Worm (Caenorhabditis elegans) whole organism, L4 larva: Measurements from ENCODE around the gene lact-4.

Experiments used
- F44E2.7 ChIP-seq: fragments of 200-800 bp; sonication (Bioruptor generic); IDR thresholded peaks from 2 replicates; pipeline ENCODE4 v2.1.2; 2022; ENCODE audit warnings: missing genetic modification characterization, missing compliant biosample characterization
- F49E8.2 ChIP-seq: sonication (generic microtip); optimal IDR thresholded peaks from 2 replicates; lab custom pipeline; 2016; ENCODE audit warnings: missing compliant biosample characterization, mild to moderate bottlenecking, missing genetic modification characterization, borderline replicate concordance
- Y105C5A.15 ChIP-seq: fragments of 200-800 bp; sonication (Bioruptor generic); IDR thresholded peaks from 2 replicates; pipeline ENCODE4 v1.3.6; 2022; ENCODE audit warnings: missing genetic modification characterization, missing compliant biosample characterization
- Y75B8A.6 ChIP-seq: fragments of 200-800 bp; sonication (Bioruptor generic); IDR thresholded peaks from 2 replicates; pipeline ENCODE4 v1.3.6; 2022; ENCODE audit warnings: missing genetic modification reagents, missing genetic modification characterization, missing compliant biosample characterization
- ama-1 ChIP-seq: fragments of 150-350 bp; optimal IDR thresholded peaks from 2 replicates; lab custom pipeline; 2014; ENCODE audit warnings: inconsistent platforms, mixed read lengths
- attf-4 ChIP-seq: sonication (generic microtip); optimal IDR thresholded peaks from 3 replicates; lab custom pipeline; 2017; ENCODE audit warnings: missing biosample characterization, missing genetic modification characterization
- daf-12 ChIP-seq: fragments of 150-350 bp; optimal IDR thresholded peaks from 2 replicates; lab custom pipeline; 2014; ENCODE audit warnings: missing biosample characterization, missing genetic modification reagents, missing genetic modification characterization
- daf-16 ChIP-seq, 3 experiments: sonication (generic microtip); optimal IDR thresholded peaks; 2 replicates each; lab custom pipeline; 2016 to 2017; ENCODE audit warnings: missing genetic modification characterization in 3 of 3, missing genetic modification reagents in 3 of 3, mild to moderate bottlenecking in 2 of 3, missing compliant biosample characterization in 2 of 3, missing biosample characterization in 1 of 3, moderate library complexity in 1 of 3
- dmd-6 ChIP-seq: fragments of 200-800 bp; sonication (Bioruptor generic); IDR thresholded peaks from 2 replicates; pipeline ENCODE4 v1.3.6; 2022; ENCODE audit warnings: missing genetic modification reagents, missing genetic modification characterization, missing compliant biosample characterization
- dmd-9 ChIP-seq: fragments of 200-800 bp; sonication (Bioruptor generic); IDR thresholded peaks from 2 replicates; pipeline ENCODE4 v1.3.6; 2022; ENCODE audit warnings: missing genetic modification reagents, missing genetic modification characterization, missing compliant biosample characterization
- duxl-1 ChIP-seq: sonication (generic microtip); optimal IDR thresholded peaks from 2 replicates; lab custom pipeline; 2016; ENCODE audit warnings: mild to moderate bottlenecking, missing genetic modification characterization, moderate library complexity, missing compliant biosample characterization; ENCODE audit not compliant: poor library complexity
- dve-1 ChIP-seq: sonication (generic microtip); optimal IDR thresholded peaks from 2 replicates; lab custom pipeline; 2017; ENCODE audit warnings: antibody characterized with exemption, mild to moderate bottlenecking, missing genetic modification characterization, missing compliant biosample characterization; ENCODE audit not compliant: insufficient read depth
- egl-27 ChIP-seq: sonication (generic microtip); optimal IDR thresholded peaks from 3 replicates; lab custom pipeline; 2017; ENCODE audit warnings: missing biosample characterization, missing genetic modification reagents, missing genetic modification characterization
- fos-1 ChIP-seq: fragments of 150-350 bp; optimal IDR thresholded peaks from 2 replicates; lab custom pipeline; 2014; ENCODE audit warnings: missing biosample characterization, missing genetic modification characterization
- gei-8 ChIP-seq: fragments of 200-800 bp; sonication (Bioruptor generic); optimal IDR thresholded peaks from 2 replicates; lab custom pipeline; 2018; ENCODE audit warnings: mild to moderate bottlenecking, missing genetic modification characterization, missing compliant biosample characterization
- hif-1 ChIP-seq, 2 experiments: sonication (generic microtip); optimal IDR thresholded peaks; 2 replicates each; lab custom pipeline; 2016 to 2017; ENCODE audit warnings: missing compliant biosample characterization in 2 of 2, missing genetic modification characterization in 2 of 2, missing genetic modification reagents in 2 of 2, missing genotype in 2 of 2, mild to moderate bottlenecking in 1 of 2
- lin-15B ChIP-seq: fragments of 150-350 bp; sonication (generic microtip); optimal IDR thresholded peaks from 3 replicates; lab custom pipeline; 2014; ENCODE audit warnings: missing biosample characterization, missing genetic modification characterization
- lin-29 ChIP-seq: fragments of 200-800 bp; sonication (Bioruptor generic); IDR thresholded peaks from 2 replicates; pipeline ENCODE4 v1.3.6; 2022; ENCODE audit warnings: missing genetic modification reagents, missing genetic modification characterization, missing compliant biosample characterization
- lin-38 ChIP-seq: fragments of 200-800 bp; sonication (Bioruptor generic); IDR thresholded peaks from 2 replicates; pipeline ENCODE4 v1.3.6; 2022; ENCODE audit warnings: missing genetic modification reagents, missing genetic modification characterization, missing compliant biosample characterization
- lsy-2 ChIP-seq, 2 experiments: fragments of 150-350 bp in 1 of 2; sonication (generic microtip) in 1 of 2; optimal IDR thresholded peaks; 2 replicates each; lab custom pipeline; 2014 to 2017; ENCODE audit warnings: missing biosample characterization in 2 of 2, missing genetic modification characterization in 2 of 2
- madf-9 ChIP-seq: fragments of 200-800 bp; sonication (Bioruptor generic); conservative IDR thresholded peaks from 2 replicates; pipeline ENCODE4 v1.3.6; 2022; ENCODE audit warnings: missing genetic modification reagents, missing genetic modification characterization, missing compliant biosample characterization
- mdl-1 ChIP-seq, 2 experiments: fragments of 150-350 bp in 1 of 2; sonication (generic microtip) in 1 of 2; optimal IDR thresholded peaks; 2 replicates each; lab custom pipeline; 2014 to 2017; ENCODE audit warnings: missing biosample characterization in 2 of 2, missing genetic modification characterization in 2 of 2
- mxl-3 ChIP-seq: fragments of 200-800 bp; sonication (Bioruptor generic); optimal IDR thresholded peaks from 2 replicates; lab custom pipeline; 2018; ENCODE audit warnings: mild to moderate bottlenecking, missing genetic modification characterization, missing compliant biosample characterization
- nhr-102 ChIP-seq: sonication (generic microtip); optimal IDR thresholded peaks from 2 replicates; lab custom pipeline; 2016; ENCODE audit warnings: mild to moderate bottlenecking, missing genetic modification characterization, moderate library complexity, missing compliant biosample characterization
- nhr-11 ChIP-seq: fragments of 150-350 bp; optimal IDR thresholded peaks from 2 replicates; lab custom pipeline; 2014; ENCODE audit warnings: missing biosample characterization, missing genetic modification characterization
- nhr-111 ChIP-seq: fragments of 200-800 bp; sonication (Bioruptor generic); optimal IDR thresholded peaks from 2 replicates; lab custom pipeline; 2018; ENCODE audit warnings: mild to moderate bottlenecking, missing genetic modification characterization, missing compliant biosample characterization
- nhr-42 ChIP-seq: fragments of 200-800 bp; sonication (Bioruptor generic); IDR thresholded peaks from 2 replicates; pipeline ENCODE4 v1.3.6; 2022; ENCODE audit warnings: missing genetic modification characterization, missing compliant biosample characterization
- nhr-48 ChIP-seq: sonication (generic microtip); optimal IDR thresholded peaks from 2 replicates; lab custom pipeline; 2016; ENCODE audit warnings: mild to moderate bottlenecking, missing genetic modification characterization, missing compliant biosample characterization
- nhr-6 ChIP-seq: fragments of 150-350 bp; optimal IDR thresholded peaks from 2 replicates; lab custom pipeline; 2014; ENCODE audit warnings: missing biosample characterization, missing genetic modification characterization
- nhr-76 ChIP-seq: fragments of 150-350 bp; optimal IDR thresholded peaks from 2 replicates; lab custom pipeline; 2014; ENCODE audit warnings: missing biosample characterization, missing genetic modification characterization
- pha-4 ChIP-seq, 2 experiments: fragments of 150-350 bp in 1 of 2; fragments of 200-800 bp in 1 of 2; sonication (Bioruptor generic) in 1 of 2; IDR thresholded peaks in 1 of 2; optimal IDR thresholded peaks in 1 of 2; 2 replicates each; pipeline versions ENCODE4 v1.3.6 to Lab custom; 2014 to 2022; ENCODE audit warnings: missing genetic modification characterization in 2 of 2, missing genetic modification reagents in 2 of 2, missing biosample characterization in 1 of 2, missing compliant biosample characterization in 1 of 2
- skn-1 ChIP-seq: fragments of 150-350 bp; optimal IDR thresholded peaks from 2 replicates; lab custom pipeline; 2014; ENCODE audit warnings: missing biosample characterization, missing genetic modification characterization
- snpc-1.2 ChIP-seq: fragments of 200-800 bp; sonication (Bioruptor generic); IDR thresholded peaks from 2 replicates; pipeline ENCODE4 v1.3.6; 2022; ENCODE audit warnings: missing genetic modification reagents, missing genetic modification characterization, missing compliant biosample characterization
- unc-62 ChIP-seq, 3 experiments: fragments of 150-350 bp in 1 of 3; sonication (generic microtip); optimal IDR thresholded peaks in 2 of 3; peaks in 1 of 3; 1 replicate in 1 of 3; 2 replicates in 2 of 3; lab custom pipeline; 2014 to 2017; ENCODE audit warnings: missing biosample characterization in 3 of 3, missing genetic modification characterization in 3 of 3, missing genetic modification reagents in 3 of 3, missing genotype in 1 of 3
- vab-7 ChIP-seq: fragments of 200-800 bp; sonication (Bioruptor generic); IDR thresholded peaks from 2 replicates; pipeline ENCODE4 v1.3.6; 2022; ENCODE audit warnings: missing genetic modification reagents, missing genetic modification characterization, missing compliant biosample characterization
- zfp-2 ChIP-seq: sonication (generic microtip); optimal IDR thresholded peaks from 2 replicates; lab custom pipeline; 2016; ENCODE audit warnings: mild to moderate bottlenecking, missing genetic modification characterization, missing compliant biosample characterization
- zfp-3 ChIP-seq: fragments of 200-800 bp; sonication (Bioruptor generic); conservative IDR thresholded peaks from 2 replicates; pipeline ENCODE4 v1.3.6; 2022; ENCODE audit warnings: missing genetic modification reagents, missing genetic modification characterization, missing compliant biosample characterization
- zip-11 ChIP-seq: fragments of 200-800 bp; sonication (Bioruptor generic); IDR thresholded peaks from 2 replicates; pipeline ENCODE4 v1.3.6; 2022; ENCODE audit warnings: missing genetic modification characterization, missing compliant biosample characterization
- zip-2 ChIP-seq: fragments of 150-350 bp; optimal IDR thresholded peaks from 2 replicates; lab custom pipeline; 2014; ENCODE audit warnings: missing biosample characterization, missing genetic modification characterization
- ztf-11 ChIP-seq: fragments of 150-350 bp; optimal IDR thresholded peaks from 2 replicates; lab custom pipeline; 2014; ENCODE audit warnings: missing biosample characterization, missing genetic modification characterization

lact-4 gene

DNA sequence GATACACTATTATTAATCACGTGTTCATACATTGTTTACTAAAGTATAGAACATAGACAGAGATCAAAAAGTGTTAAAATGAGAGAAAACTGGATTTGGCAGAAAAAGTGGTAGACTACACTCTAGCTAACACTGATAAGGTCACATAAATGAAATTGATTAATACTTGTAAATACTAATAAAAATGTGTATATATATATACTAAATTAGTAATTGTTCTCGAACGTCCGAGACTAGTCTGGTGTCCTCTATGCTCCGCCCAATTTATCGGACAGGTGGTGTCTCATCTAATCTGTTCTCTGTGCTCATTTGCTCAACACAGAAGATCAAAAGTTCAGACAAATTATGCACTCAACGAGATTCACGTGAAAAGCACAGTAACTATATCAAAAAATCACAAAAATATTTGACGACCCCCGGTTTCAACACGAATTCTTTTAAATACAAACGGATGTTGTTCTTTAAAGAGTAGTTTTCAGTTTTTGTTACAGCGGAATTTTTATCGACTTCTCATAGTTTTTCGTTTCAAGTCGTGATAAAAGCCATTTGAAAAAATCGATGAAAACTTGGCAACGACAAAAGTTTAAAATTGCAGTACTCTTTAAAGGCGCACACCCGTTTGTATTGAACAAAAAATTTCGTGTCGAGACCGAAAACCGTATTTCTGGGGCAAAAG lies 893 bp upstream of the lact-4 start (continued):
- TF ChIP-seq pha-4 (GFP tag; IDR thresholded peaks at IDR 0.05; lab: Robert Waterston, UW): peak; percentile 27; the same call in 1 of the 2 replicates
- TF ChIP-seq pha-4 (tag; optimal IDR thresholded peaks at IDR 0.05; lab: Kevin White, UChicago): no peak
- TF ChIP-seq snpc-1.2 (GFP tag; lab: Robert Waterston, UW): peak; percentile 15; the same call in 1 of the 2 replicates
- TF ChIP-seq lin-38: 0 out of 2 replicates have a peak, but pooled peaks have one; percentile 27
- no peak for TF ChIP-seq F49E8.2 (tag; lab: Kevin White, UChicago)
- peak in 1 of 2 experiments; percentile 17 for TF ChIP-seq mdl-1 (tag; optimal IDR thresholded peaks at IDR 0.05; lab: Kevin White, UChicago)
- TF ChIP-seq lin-29 (GFP tag; lab: Robert Waterston, UW): no peak
- TF ChIP-seq lin-15B (tag; lab: Kevin White, UChicago): no peak
- no peak for TF ChIP-seq daf-12 (tag; lab: Kevin White, UChicago)
- TF ChIP-seq ztf-11 (tag; lab: Kevin White, UChicago): no peak
- 0 out of 2 replicates have a peak, but pooled peaks have one; percentile 14 for TF ChIP-seq zip-11 (GFP tag; lab: Robert Waterston, UW)
- peak in 1 of 2 experiments; percentile 52 for TF ChIP-seq lsy-2 (tag; optimal IDR thresholded peaks at IDR 0.05; lab: Kevin White, UChicago)
- TF ChIP-seq duxl-1: no peak

- TF ChIP-seq daf-16 (GFP tag; optimal IDR thresholded peaks at IDR 0.05; lab: Kevin White, UChicago) (no peak), daf-16 (tag; optimal IDR thresholded peaks at IDR 0.05; lab: Kevin White, UChicago) (peak; percentile 29), mxl-3 (GFP tag; lab: Kevin White, UChicago) (no peak), lsy-2 (tag; optimal IDR thresholded peaks at IDR 0.05; lab: Kevin White, UChicago) (peak in 1 of 2 experiments; percentile 6), vab-7 (peak; percentile 18; the same call in 1 of the 2 replicates), fos-1 (no peak)
Measured at ce11 chrII:8479337-8479736, 941 bp downstream of the lact-4 start.

ce11 chrII:8475306-8475822 lies 4.9 kb downstream of the lact-4 start, which contains the start of the genes M05D6.1 and M05D6.3:
Gene M05D6.1, minus strand, starts transcription at chrII:8475406.
Gene M05D6.3, plus strand, starts transcription at chrII:8475772.
- TF ChIP-seq nhr-102 (tag; lab: Kevin White, UChicago) (no peak), ama-1 (lab: Kevin White, UChicago) (no peak), nhr-48 (no peak), Y105C5A.15 (GFP tag; lab: Robert Waterston, UW) (no peak), daf-12 (tag; lab: Kevin White, UChicago) (no peak), zip-2 (no peak), dmd-9 (GFP tag; lab: Robert Waterston, UW) (no peak), zfp-2 (tag; lab: Kevin White, UChicago) (no peak), attf-4 (tag; lab: Kevin White, UChicago) (no peak), mdl-1 (tag; optimal IDR thresholded peaks at IDR 0.05; lab: Kevin White, UChicago) (no peak), nhr-6 (tag; lab: Kevin White, UChicago) (no peak), hif-1 (tag; optimal IDR thresholded peaks at IDR 0.05; lab: Kevin White, UChicago) (no peak)

- TF ChIP-seq F44E2.7 (GFP tag; lab: Robert Waterston, UW) (no peak), unc-62 (GFP tag; optimal IDR thresholded peaks at IDR 0.05 in 1 of 2; lab: Kevin White, UChicago) (peak in 1 of 2 experiments; percentile 91), unc-62 (tag; optimal IDR thresholded peaks at IDR 0.05; lab: Kevin White, UChicago) (no peak)
Measured at ce11 chrII:8472916-8473315, 7.4 kb downstream of the lact-4 start.

ce11 chrII:8471139-8471538 lies 9.1 kb downstream of the lact-4 start, which contains the start of gene M05D6.8:
Gene M05D6.8, minus strand, starts transcription at chrII:8471239.
- no peak for TF ChIP-seq gei-8
- TF ChIP-seq nhr-11: no peak
- TF ChIP-seq dve-1 (tag; lab: Kevin White, UChicago): no peak
- TF ChIP-seq nhr-111: no peak
- no peak for TF ChIP-seq madf-9 (GFP tag; lab: Robert Waterston, UW)
- TF ChIP-seq nhr-76 (tag; lab: Kevin White, UChicago): no peak
- no peak for TF ChIP-seq skn-1 (tag; lab: Kevin White, UChicago)
- no peak for TF ChIP-seq egl-27 (tag; lab: Kevin White, UChicago)
- no peak for TF ChIP-seq zfp-3 (GFP tag; lab: Robert Waterston, UW)
- TF ChIP-seq zip-2: no peak
- TF ChIP-seq Y75B8A.6 (GFP tag; lab: Robert Waterston, UW): no peak
- TF ChIP-seq duxl-1: no peak
- TF ChIP-seq lin-29 (GFP tag; lab: Robert Waterston, UW): no peak
- no peak for TF ChIP-seq Y105C5A.15 (GFP tag; lab: Robert Waterston, UW)
- TF ChIP-seq nhr-42 (GFP tag; lab: Robert Waterston, UW): no peak
- no peak for TF ChIP-seq ama-1 (lab: Kevin White, UChicago)
- TF ChIP-seq dmd-6 (GFP tag; lab: Robert Waterston, UW): no peak
